Fruit fly (Drosophila melanogaster) whole organism: ENCODE measurements around the gene MsR1.

ENCODE experiments used
- CG8478 ChIP-seq: fragments of >200 bp; optimal IDR thresholded peaks from 2 replicates; lab custom pipeline; 2018; ENCODE audit warnings: inconsistent platforms
- Dll ChIP-seq: fragments of >200 bp; optimal IDR thresholded peaks from 2 replicates; lab custom pipeline; 2017
- EcR ChIP-seq, 2 experiments: fragments of >200 bp; optimal IDR thresholded peaks; 2 replicates each; lab custom pipeline; 2017; ENCODE audit warnings: missing biosample characterization in 2 of 2, missing genetic modification characterization in 2 of 2, missing genetic modification reagents in 2 of 2
- usp ChIP-seq: fragments of >200 bp; optimal IDR thresholded peaks from 2 replicates; lab custom pipeline; 2017; ENCODE audit warnings: missing biosample characterization, missing genetic modification characterization, mixed read lengths

- TF ChIP-seq CG8478 (lab: Kevin White, UChicago) (no peak), EcR (GFP tag; optimal IDR thresholded peaks at IDR 0.05; lab: Kevin White, UChicago) (no peak), usp (no peak), Dll (lab: Kevin White, UChicago) (no peak)
These were observed 40.0 kb upstream of the MsR1 start, which contains the start of gene MsR2 for dm6 chr3L:2282506-2282905.
